Fruit fly (Drosophila melanogaster): ENCODE measurements around the gene CG33710.

The CG33710 gene

dm6 chr3L:19908201-19909127 lies 44.1 kb downstream of the CG33710 start (continued):
- TF ChIP-seq CG14050 (GFP tag; IDR thresholded peaks at IDR 0.05) (no peak), gcm2 (GFP tag; optimal IDR thresholded peaks at IDR 0.05) (no peak), CG3726 (GFP tag; IDR thresholded peaks at IDR 0.05) (no peak), CG9437 (GFP tag; optimal IDR thresholded peaks at IDR 0.05) (no peak), CG13424 (tag; optimal IDR thresholded peaks at IDR 0.05) (no peak), NFAT (GFP tag; IDR thresholded peaks at IDR 0.05) (no peak), tin (GFP tag; optimal IDR thresholded peaks at IDR 0.05) (no peak), ash1 (GFP tag; optimal IDR thresholded peaks at IDR 0.05) (no peak), sqz (GFP tag; optimal IDR thresholded peaks at IDR 0.05) (peak; percentile 84), Ptx1 (GFP tag; IDR thresholded peaks at IDR 0.05) (no peak)

- peak; percentile 70 for TF ChIP-seq sens (GFP tag)
- no peak for TF ChIP-seq dpn (GFP tag; optimal IDR thresholded peaks at IDR 0.05)
- TF ChIP-seq pfk (GFP tag; optimal IDR thresholded peaks at IDR 0.05), result no peak
- no peak for TF ChIP-seq Dll (GFP tag; IDR thresholded peaks at IDR 0.05; ENCODE audit: partially characterized antibody)
- no peak for TF ChIP-seq CG12299 (tag; optimal IDR thresholded peaks at IDR 0.05)
- TF ChIP-seq CG13123 (GFP tag; optimal IDR thresholded peaks at IDR 0.05), result no peak
- TF ChIP-seq CG10274 (GFP tag; optimal IDR thresholded peaks at IDR 0.05), result no peak
- no peak for TF ChIP-seq CG8388 (GFP tag; optimal IDR thresholded peaks at IDR 0.05)
- no peak for TF ChIP-seq Sox100B (GFP tag; optimal IDR thresholded peaks at IDR 0.05)
- TF ChIP-seq tna (GFP tag; IDR thresholded peaks at IDR 0.05; ENCODE audit: partially characterized antibody), result 0 out of 2 replicates have a peak, but pooled peaks have one; percentile 20
- no peak for TF ChIP-seq CG18262 (tag; optimal IDR thresholded peaks at IDR 0.05)
- no peak for TF ChIP-seq Hr78 (GFP tag; optimal IDR thresholded peaks at IDR 0.05)
- no peak for TF ChIP-seq Dad (GFP tag; optimal IDR thresholded peaks at IDR 0.05)
- TF ChIP-seq grn (GFP tag; optimal IDR thresholded peaks at IDR 0.05), result no peak
- TF ChIP-seq CTCF (GFP tag; optimal IDR thresholded peaks at IDR 0.05), result no peak
- 0 out of 3 replicates have a peak, but pooled peaks have one; percentile 2 for TF ChIP-seq CG14050 (GFP tag; IDR thresholded peaks at IDR 0.05)
- no peak for TF ChIP-seq unpg (GFP tag; optimal IDR thresholded peaks at IDR 0.05)
- TF ChIP-seq Doc3 (GFP tag; IDR thresholded peaks at IDR 0.05; ENCODE audit: partially characterized antibody), result no peak
- peak; percentile 59 for TF ChIP-seq D19A (tag; optimal IDR thresholded peaks at IDR 0.05)
- TF ChIP-seq MBD-R2 (GFP tag; IDR thresholded peaks at IDR 0.05), result no peak
- no peak for TF ChIP-seq dmrt99B (tag; optimal IDR thresholded peaks at IDR 0.05)
- no peak for TF ChIP-seq slp2 (GFP tag; optimal IDR thresholded peaks at IDR 0.05)
- TF ChIP-seq Ets97D (GFP tag; optimal IDR thresholded peaks at IDR 0.05), result no peak
- no peak for TF ChIP-seq Deaf1 (tag; optimal IDR thresholded peaks at IDR 0.05)
- peak; percentile 6 for TF ChIP-seq Asciz (GFP tag; optimal IDR thresholded peaks at IDR 0.05)
- no peak for TF ChIP-seq CG4854 (GFP tag; optimal IDR thresholded peaks at IDR 0.05)
- TF ChIP-seq gcm (GFP tag; optimal IDR thresholded peaks at IDR 0.05), result no peak
- TF ChIP-seq phol (tag; optimal IDR thresholded peaks at IDR 0.05), result peak; percentile 35
- TF ChIP-seq fd64A (GFP tag; optimal IDR thresholded peaks at IDR 0.05), result no peak
- no peak for TF ChIP-seq dysf (GFP tag; IDR thresholded peaks at IDR 0.05)
- TF ChIP-seq CG10267 (tag; optimal IDR thresholded peaks at IDR 0.05), result no peak
- no peak for TF ChIP-seq MESR4 (GFP tag; optimal IDR thresholded peaks at IDR 0.05)
- TF ChIP-seq CG11695 (GFP tag; IDR thresholded peaks at IDR 0.05), result 0 out of 3 replicates have a peak, but pooled peaks have one; percentile 14
- TF ChIP-seq CG15011 (GFP tag; optimal IDR thresholded peaks at IDR 0.05), result no peak
- TF ChIP-seq CG3847 (GFP tag; IDR thresholded peaks at IDR 0.05), result no peak
- no peak for TF ChIP-seq CG8281 (tag; optimal IDR thresholded peaks at IDR 0.05)
- TF ChIP-seq Kr (GFP tag; optimal IDR thresholded peaks at IDR 0.05), result no peak
- TF ChIP-seq sim (GFP tag; IDR thresholded peaks at IDR 0.05), result no peak
- no peak for TF ChIP-seq D (optimal IDR thresholded peaks at IDR 0.05)
- peak; percentile 18 for TF ChIP-seq D (GFP tag; optimal IDR thresholded peaks at IDR 0.05)
These were observed 44.9 kb downstream of the CG33710 start for dm6 chr3L:19907706-19908070.

All from whole organism, embryonic.